Worm (Caenorhabditis elegans) whole organism, L1 larva: Measurements from ENCODE around the gene C47D12.5.

Source experiments
- C16A3.4 ChIP-seq: fragments of 150-350 bp; optimal IDR thresholded peaks from 2 replicates; lab custom pipeline; 2014; ENCODE audit warnings: missing biosample characterization, missing genetic modification characterization
- alr-1 ChIP-seq: fragments of 200-800 bp; sonication (Bioruptor generic); optimal IDR thresholded peaks from 2 replicates; lab custom pipeline; 2018; ENCODE audit warnings: borderline replicate concordance, mild to moderate bottlenecking, missing genetic modification characterization, missing compliant biosample characterization
- aly-2 ChIP-seq: fragments of 150-350 bp; optimal IDR thresholded peaks from 2 replicates; lab custom pipeline; 2014; ENCODE audit warnings: missing biosample characterization, missing genetic modification characterization
- ama-1 ChIP-seq: fragments of 150-350 bp; optimal IDR thresholded peaks from 2 replicates; lab custom pipeline; 2014
- blmp-1 ChIP-seq: fragments of 150-350 bp; optimal IDR thresholded peaks from 2 replicates; lab custom pipeline; 2014; ENCODE audit warnings: missing biosample characterization, missing genetic modification characterization
- ceh-63 ChIP-seq: fragments of 200-800 bp; sonication (Bioruptor generic); optimal IDR thresholded peaks from 2 replicates; lab custom pipeline; 2018; ENCODE audit warnings: mild to moderate bottlenecking, missing genetic modification characterization, missing compliant biosample characterization
- ceh-8 ChIP-seq: fragments of 200-800 bp; sonication (Bioruptor generic); optimal IDR thresholded peaks from 2 replicates; lab custom pipeline; 2018; ENCODE audit warnings: mild to moderate bottlenecking, missing genetic modification characterization, moderate library complexity, missing compliant biosample characterization
- ceh-82 ChIP-seq, 3 experiments: fragments of 150-350 bp in 1 of 3; sonication (generic microtip) in 2 of 3; optimal IDR thresholded peaks; 2 replicates each; lab custom pipeline; 2014 to 2017; ENCODE audit warnings: missing biosample characterization in 3 of 3, missing genetic modification characterization in 3 of 3
- ceh-88 ChIP-seq: fragments of 200-800 bp; sonication (Bioruptor generic); IDR thresholded peaks from 2 replicates; pipeline ENCODE4 v1.3.6; 2022; ENCODE audit warnings: missing genetic modification characterization, missing compliant biosample characterization
- ceh-90 ChIP-seq: sonication (generic microtip); optimal IDR thresholded peaks from 2 replicates; lab custom pipeline; 2016; ENCODE audit warnings: missing genetic modification characterization, missing compliant biosample characterization
- ces-1 ChIP-seq: fragments of 150-350 bp; optimal IDR thresholded peaks from 2 replicates; lab custom pipeline; 2014; ENCODE audit warnings: missing biosample characterization, missing genetic modification reagents, missing genetic modification characterization
- dsc-1 ChIP-seq: sonication (generic microtip); optimal IDR thresholded peaks from 2 replicates; lab custom pipeline; 2016; ENCODE audit warnings: mild to moderate bottlenecking, missing genetic modification characterization, missing compliant biosample characterization
- efl-1 ChIP-seq, 4 experiments: fragments of 150-350 bp; optimal IDR thresholded peaks in 3 of 4; peaks in 1 of 4; 1 replicate in 1 of 4; 2 replicates in 3 of 4; lab custom pipeline; 2014; ENCODE audit warnings: missing biosample characterization in 2 of 4, missing genetic modification characterization in 2 of 4, missing genetic modification reagents in 2 of 4
- egl-13 ChIP-seq: sonication (generic microtip); optimal IDR thresholded peaks from 2 replicates; lab custom pipeline; 2016; ENCODE audit warnings: missing genotype, missing genetic modification reagents, missing genetic modification characterization, missing compliant biosample characterization
- egl-27 ChIP-seq, 2 experiments: fragments of 150-350 bp in 1 of 2; sonication (generic microtip); optimal IDR thresholded peaks; 3 replicates each; lab custom pipeline; 2017 to 2018; ENCODE audit warnings: missing biosample characterization in 2 of 2, missing genetic modification characterization in 2 of 2, missing genetic modification reagents in 2 of 2
- ets-5 ChIP-seq: fragments of 200-800 bp; sonication (Bioruptor generic); IDR thresholded peaks from 2 replicates; pipeline ENCODE4 v1.3.6; 2022; ENCODE audit warnings: missing genetic modification characterization, missing compliant biosample characterization
- grh-1 ChIP-seq: fragments of 200-800 bp; sonication (Bioruptor generic); IDR thresholded peaks from 2 replicates; pipeline ENCODE4 v1.3.6; 2022; ENCODE audit warnings: missing genetic modification reagents, missing genetic modification characterization, missing compliant biosample characterization
- hlh-17 ChIP-seq: fragments of 200-800 bp; sonication (Bioruptor generic); optimal IDR thresholded peaks from 2 replicates; lab custom pipeline; 2018; ENCODE audit warnings: missing genetic modification characterization, mild to moderate bottlenecking, missing compliant biosample characterization, moderate library complexity, borderline replicate concordance
- irx-1 ChIP-seq: sonication (generic microtip); optimal IDR thresholded peaks from 2 replicates; lab custom pipeline; 2016; ENCODE audit warnings: missing genetic modification characterization, missing compliant biosample characterization
- isw-1 ChIP-seq: fragments of 200-800 bp; sonication (Bioruptor generic); IDR thresholded peaks from 2 replicates; pipeline ENCODE4 v1.3.6; 2022; ENCODE audit warnings: missing genetic modification characterization, missing compliant biosample characterization
- jun-1 ChIP-seq: fragments of 150-350 bp; optimal IDR thresholded peaks from 2 replicates; lab custom pipeline; 2014; ENCODE audit warnings: missing biosample characterization, missing genetic modification reagents, missing genetic modification characterization
- lin-14 ChIP-seq: fragments of 200-800 bp; sonication (Bioruptor generic); optimal IDR thresholded peaks from 2 replicates; lab custom pipeline; 2018; ENCODE audit warnings: mild to moderate bottlenecking, missing genetic modification characterization, moderate library complexity, missing compliant biosample characterization
- lin-35 ChIP-seq, 2 experiments: fragments of 150-350 bp; optimal IDR thresholded peaks; 2 replicates each; lab custom pipeline; 2014; ENCODE audit warnings: missing biosample characterization in 2 of 2, missing genetic modification characterization in 2 of 2, missing genetic modification reagents in 2 of 2
- lin-39 ChIP-seq: fragments of 150-350 bp; optimal IDR thresholded peaks from 2 replicates; lab custom pipeline; 2014; ENCODE audit warnings: missing biosample characterization, missing genetic modification reagents, missing genetic modification characterization
- mdl-1 ChIP-seq, 2 experiments: fragments of 150-350 bp; optimal IDR thresholded peaks; 2 replicates each; lab custom pipeline; 2014 to 2017; ENCODE audit warnings: missing biosample characterization in 2 of 2, missing genetic modification characterization in 2 of 2, inconsistent platforms in 1 of 2
- mef-2 ChIP-seq: fragments of 150-350 bp; optimal IDR thresholded peaks from 2 replicates; lab custom pipeline; 2014; ENCODE audit warnings: missing biosample characterization, missing genetic modification characterization
- mep-1 ChIP-seq: fragments of 150-350 bp; optimal IDR thresholded peaks from 2 replicates; lab custom pipeline; 2014; ENCODE audit warnings: missing biosample characterization, missing genetic modification characterization
- nhr-11 ChIP-seq: fragments of 150-350 bp; optimal IDR thresholded peaks from 2 replicates; lab custom pipeline; 2014; ENCODE audit warnings: missing biosample characterization, missing genetic modification characterization
- nhr-19 ChIP-seq: fragments of 200-800 bp; sonication (Bioruptor generic); conservative IDR thresholded peaks from 2 replicates; pipeline ENCODE4 v1.3.6; 2022; ENCODE audit warnings: missing genetic modification characterization, missing compliant biosample characterization
- nhr-20 ChIP-seq: sonication (generic microtip); optimal IDR thresholded peaks from 2 replicates; lab custom pipeline; 2016; ENCODE audit warnings: mild to moderate bottlenecking, missing genetic modification characterization, missing compliant biosample characterization
- nhr-237 ChIP-seq: fragments of 150-350 bp; optimal IDR thresholded peaks from 2 replicates; lab custom pipeline; 2014; ENCODE audit warnings: missing biosample characterization, missing genetic modification characterization
- nhr-28 ChIP-seq: fragments of 150-350 bp; optimal IDR thresholded peaks from 2 replicates; lab custom pipeline; 2014; ENCODE audit warnings: missing biosample characterization, missing genetic modification characterization
- nhr-47 ChIP-seq: sonication (generic microtip); optimal IDR thresholded peaks from 2 replicates; lab custom pipeline; 2016; ENCODE audit warnings: mild to moderate bottlenecking, missing genetic modification characterization, moderate library complexity, missing compliant biosample characterization
- nhr-77 ChIP-seq: fragments of 150-350 bp; optimal IDR thresholded peaks from 2 replicates; lab custom pipeline; 2014; ENCODE audit warnings: missing biosample characterization, missing genetic modification characterization
- nhr-90 ChIP-seq: sonication (generic microtip); optimal IDR thresholded peaks from 2 replicates; lab custom pipeline; 2016; ENCODE audit warnings: mild to moderate bottlenecking, missing genetic modification characterization, missing compliant biosample characterization; ENCODE audit not compliant: poor library complexity
- pag-3 ChIP-seq: sonication (generic microtip); optimal IDR thresholded peaks from 2 replicates; lab custom pipeline; 2017; ENCODE audit warnings: missing genetic modification characterization, mild to moderate bottlenecking, missing compliant biosample characterization, antibody characterized with exemption, borderline replicate concordance; ENCODE audit not compliant: insufficient read depth
- pqm-1 ChIP-seq: sonication (generic microtip); optimal IDR thresholded peaks from 3 replicates; lab custom pipeline; 2017; ENCODE audit warnings: missing biosample characterization, missing genetic modification characterization
- rnt-1 ChIP-seq: sonication (generic microtip); optimal IDR thresholded peaks from 2 replicates; lab custom pipeline; 2016; ENCODE audit warnings: mild to moderate bottlenecking, missing genetic modification characterization, moderate library complexity, missing compliant biosample characterization
- snu-23 ChIP-seq: sonication (generic microtip); optimal IDR thresholded peaks from 2 replicates; lab custom pipeline; 2016; ENCODE audit warnings: missing genetic modification characterization, missing compliant biosample characterization
- sox-4 ChIP-seq: sonication (generic microtip); optimal IDR thresholded peaks from 2 replicates; lab custom pipeline; 2016; ENCODE audit warnings: missing genetic modification characterization, missing compliant biosample characterization
- tbx-2 ChIP-seq: sonication (generic microtip); optimal IDR thresholded peaks from 2 replicates; lab custom pipeline; 2016; ENCODE audit warnings: missing genetic modification characterization, missing compliant biosample characterization
- unc-30 ChIP-seq: sonication (generic microtip); optimal IDR thresholded peaks from 2 replicates; lab custom pipeline; 2017; ENCODE audit warnings: missing biosample characterization, missing genetic modification characterization
- vab-15 ChIP-seq: sonication (generic microtip); optimal IDR thresholded peaks from 2 replicates; lab custom pipeline; 2017; ENCODE audit warnings: missing genotype, mild to moderate bottlenecking, missing genetic modification characterization, missing compliant biosample characterization
- xbp-1 ChIP-seq: sonication (generic microtip); optimal IDR thresholded peaks from 2 replicates; lab custom pipeline; 2016; ENCODE audit warnings: missing genetic modification characterization, missing compliant biosample characterization
- ztf-11 ChIP-seq, 2 experiments: sonication (generic microtip); optimal IDR thresholded peaks; 2 replicates each; lab custom pipeline; 2016 to 2017; ENCODE audit warnings: missing genetic modification characterization in 2 of 2, missing biosample characterization in 1 of 2, missing compliant biosample characterization in 1 of 2

Gene C47D12.5

DNA sequence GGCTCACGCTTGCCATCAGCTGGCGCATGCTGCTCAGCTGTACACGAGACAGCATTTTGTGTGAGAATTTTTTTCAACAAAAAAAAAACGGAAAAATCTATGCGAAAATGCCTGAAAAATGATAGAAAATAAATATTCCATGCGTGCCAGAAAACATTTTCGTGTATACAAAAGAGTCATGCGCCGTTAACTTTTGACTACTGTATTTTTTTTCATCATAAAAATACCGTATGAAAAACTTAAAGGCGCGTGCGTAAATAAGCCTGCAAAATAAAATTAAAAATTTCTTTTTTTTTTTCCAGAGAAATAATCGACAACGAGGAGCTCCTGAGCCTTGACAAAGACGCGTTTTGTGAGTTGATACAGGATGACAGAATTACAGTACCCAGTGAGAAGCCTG is 4.9 kb upstream of the C47D12.5 start:
- TF ChIP-seq ceh-90 (tag; lab: Kevin White, UChicago) (no peak), pag-3 (tag; lab: Kevin White, UChicago) (no peak), nhr-47 (tag; lab: Kevin White, UChicago) (no peak), ama-1 (lab: Kevin White, UChicago) (no peak), mep-1 (tag; lab: Kevin White, UChicago) (no peak), ceh-63 (GFP tag; lab: Kevin White, UChicago) (no peak), nhr-237 (tag; lab: Kevin White, UChicago) (no peak), alr-1 (tag; lab: Kevin White, UChicago) (no peak), nhr-77 (tag; lab: Kevin White, UChicago) (no peak), egl-27 (tag; optimal IDR thresholded peaks at IDR 0.05; lab: Kevin White, UChicago) (no peak), mdl-1 (tag; optimal IDR thresholded peaks at IDR 0.05; lab: Kevin White, UChicago) (no peak), C16A3.4 (tag; lab: Kevin White, UChicago) (no peak), lin-14 (GFP tag; lab: Kevin White, UChicago) (no peak), jun-1 (tag; lab: Kevin White, UChicago) (no peak)

ce11 chrII:11688643-11689042 is 3.6 kb upstream of the C47D12.5 start, which contains the start of gene kel-1:
TSS of gene kel-1 (plus strand) at chrII:11688943.
- TF ChIP-seq unc-30 (tag; lab: Kevin White, UChicago) (no peak), nhr-11 (tag; lab: Kevin White, UChicago) (no peak), ceh-63 (GFP tag; lab: Kevin White, UChicago) (no peak), grh-1 (GFP tag; lab: Robert Waterston, UW) (no peak), egl-13 (no peak), ceh-90 (tag; lab: Kevin White, UChicago) (no peak), snu-23 (GFP tag; lab: Kevin White, UChicago) (no peak), pqm-1 (tag; lab: Kevin White, UChicago) (no peak), ama-1 (lab: Kevin White, UChicago) (no peak), nhr-19 (no peak), nhr-47 (tag; lab: Kevin White, UChicago) (no peak), nhr-77 (tag; lab: Kevin White, UChicago) (no peak), hlh-17 (GFP tag; lab: Kevin White, UChicago) (no peak), ets-5 (GFP tag; lab: Robert Waterston, UW) (no peak)

DNA sequence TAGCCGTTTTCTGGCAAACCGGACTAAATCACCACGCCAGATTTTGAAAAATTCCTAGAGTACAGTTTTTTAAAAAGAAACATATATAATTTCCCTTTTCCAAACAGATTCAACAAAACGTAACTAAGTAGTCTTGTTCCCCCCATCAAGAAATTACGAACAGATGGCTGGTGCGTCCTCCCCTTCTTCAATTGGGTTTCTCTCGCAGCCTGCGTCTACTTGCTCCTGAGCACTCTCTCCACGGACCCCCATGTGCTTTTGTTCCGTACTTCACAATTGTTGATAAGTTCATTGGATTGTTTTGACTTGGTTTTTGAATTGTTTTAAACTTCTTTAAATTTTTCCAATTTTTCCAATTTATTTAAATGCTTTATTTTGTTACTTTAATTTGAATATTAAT is 2.9 kb upstream of the C47D12.5 start:
- no peak for TF ChIP-seq nhr-19
- TF ChIP-seq isw-1 (GFP tag; lab: Robert Waterston, UW) = no peak
- TF ChIP-seq ceh-88 (GFP tag; lab: Robert Waterston, UW) = no peak
- TF ChIP-seq lin-39 = no peak
- no peak for TF ChIP-seq tbx-2
- TF ChIP-seq pag-3 (tag; lab: Kevin White, UChicago) = no peak
- no peak for TF ChIP-seq nhr-20 (tag; lab: Kevin White, UChicago)
- TF ChIP-seq nhr-237 (tag; lab: Kevin White, UChicago) = no peak
- no peak for TF ChIP-seq ztf-11 (tag; optimal IDR thresholded peaks at IDR 0.05; lab: Kevin White, UChicago)
- no peak for TF ChIP-seq irx-1 (tag; lab: Kevin White, UChicago)
- no peak for TF ChIP-seq xbp-1
- no peak for TF ChIP-seq nhr-77 (tag; lab: Kevin White, UChicago)
- no peak for TF ChIP-seq aly-2 (tag; lab: Kevin White, UChicago)
- no peak for TF ChIP-seq blmp-1 (tag; lab: Kevin White, UChicago)
- TF ChIP-seq egl-13 = no peak
- peak; percentile 85 for TF ChIP-seq dsc-1 (tag; lab: Kevin White, UChicago)
- no peak for TF ChIP-seq sox-4
- TF ChIP-seq lin-35 (GFP tag; optimal IDR thresholded peaks at IDR 0.05; lab: Kevin White, UChicago) = no peak
- peak; percentile 72 for TF ChIP-seq lin-14 (GFP tag; lab: Kevin White, UChicago)
- no peak for TF ChIP-seq nhr-28 (tag; lab: Kevin White, UChicago)
- TF ChIP-seq egl-27 (tag; optimal IDR thresholded peaks at IDR 0.05; lab: Kevin White, UChicago) = no peak
- no peak for TF ChIP-seq ces-1 (GFP tag; lab: Kevin White, UChicago)
- no peak for TF ChIP-seq grh-1 (GFP tag; lab: Robert Waterston, UW)
- peak in 1 of 2 experiments; percentile 5 for TF ChIP-seq efl-1 (optimal IDR thresholded peaks at IDR 0.05; lab: Kevin White, UChicago)
- TF ChIP-seq efl-1 (GFP tag; optimal IDR thresholded peaks at IDR 0.05 in 1 of 2; lab: Kevin White, UChicago) = peak in 1 of 2 experiments; percentile 66
- no peak for TF ChIP-seq nhr-90 (tag; lab: Kevin White, UChicago)
- TF ChIP-seq mef-2 (tag; lab: Kevin White, UChicago) = no peak
- TF ChIP-seq ceh-8 = no peak
- no peak for TF ChIP-seq hlh-17 (GFP tag; lab: Kevin White, UChicago)
- TF ChIP-seq rnt-1 (tag; lab: Kevin White, UChicago) = peak; percentile 14
- TF ChIP-seq vab-15 (tag; lab: Kevin White, UChicago) = no peak
- TF ChIP-seq ceh-82 (tag; optimal IDR thresholded peaks at IDR 0.05; lab: Kevin White, UChicago) = no peak
- TF ChIP-seq mep-1 (tag; lab: Kevin White, UChicago) = no peak
- no peak for TF ChIP-seq mdl-1 (tag; optimal IDR thresholded peaks at IDR 0.05; lab: Kevin White, UChicago)
